Worm (Caenorhabditis elegans): Measurements from ENCODE around the gene irld-15.

DNA sequence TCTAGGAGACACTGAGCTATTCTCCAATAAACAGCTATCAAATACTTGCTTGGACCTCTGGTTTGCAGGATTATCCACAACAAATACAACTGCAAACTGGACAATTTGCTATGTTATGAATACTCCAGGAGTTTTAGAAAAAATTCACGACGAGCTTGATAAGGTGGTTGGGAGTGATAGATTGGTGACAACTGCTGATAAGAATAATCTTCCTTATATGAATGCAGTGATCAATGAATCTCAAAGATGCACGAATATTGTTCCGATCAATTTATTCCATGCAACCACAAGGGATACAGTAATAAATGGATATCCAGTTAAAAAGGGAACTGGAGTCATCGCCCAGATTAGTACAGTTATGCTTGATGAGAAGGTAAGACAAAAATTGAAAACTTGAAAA is 51.9 kb downstream of the irld-15 start:
- TF ChIP-seq zag-1 (tag; optimal IDR thresholded peaks at IDR 0.05) (no peak), elt-3 (tag; optimal IDR thresholded peaks at IDR 0.05) (no peak), mab-5 (tag; optimal IDR thresholded peaks at IDR 0.05) (no peak), peb-1 (tag; optimal IDR thresholded peaks at IDR 0.05) (no peak)
